Worm (Caenorhabditis elegans): ENCODE data around the gene sdz-20.

DNA sequence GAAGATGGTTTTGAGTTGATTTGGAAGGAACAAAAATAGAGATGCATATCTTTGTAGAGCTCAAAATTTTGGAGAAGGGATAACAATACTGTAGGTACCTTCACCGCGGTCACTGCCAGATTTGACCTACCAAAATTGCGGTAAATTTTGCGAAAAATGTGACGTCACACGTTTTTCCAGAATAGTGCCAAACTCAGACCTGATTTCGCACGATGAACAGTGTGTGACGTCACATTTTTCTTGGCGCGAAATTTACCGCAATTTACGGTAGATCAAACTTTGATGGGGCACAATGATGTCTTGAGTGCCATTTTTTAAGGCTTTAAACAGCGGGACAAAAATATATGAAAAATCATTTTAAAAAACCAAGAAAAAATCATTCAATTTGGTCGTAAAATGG, 4.9 kb upstream of the sdz-20 start:
- TF ChIP-seq nhr-77 (tag; optimal IDR thresholded peaks at IDR 0.05), result no peak
- TF ChIP-seq nhr-237 (tag; optimal IDR thresholded peaks at IDR 0.05), result no peak
- TF ChIP-seq mdl-1 (tag; optimal IDR thresholded peaks at IDR 0.05), result no peak
- TF ChIP-seq skn-1 (tag; optimal IDR thresholded peaks at IDR 0.05), result no peak

Data from whole organism, L2 larva.